Fruit fly (Drosophila melanogaster) whole organism: Measurements from ENCODE around the gene CG42588.

Experiments
- CG8478 ChIP-seq: fragments of >200 bp; optimal IDR thresholded peaks from 2 replicates; lab custom pipeline; 2018; ENCODE audit warnings: inconsistent platforms
- Dll ChIP-seq: fragments of >200 bp; optimal IDR thresholded peaks from 2 replicates; lab custom pipeline; 2017
- EcR ChIP-seq, 2 experiments: fragments of >200 bp; optimal IDR thresholded peaks; 2 replicates each; lab custom pipeline; 2017; ENCODE audit warnings: missing biosample characterization in 2 of 2, missing genetic modification characterization in 2 of 2, missing genetic modification reagents in 2 of 2
- pan ChIP-seq: fragments of >200 bp; optimal IDR thresholded peaks from 2 replicates; lab custom pipeline; 2017
- psq ChIP-seq: fragments of >200 bp; optimal IDR thresholded peaks from 2 replicates; lab custom pipeline; 2017
- usp ChIP-seq: fragments of >200 bp; optimal IDR thresholded peaks from 2 replicates; lab custom pipeline; 2017; ENCODE audit warnings: missing biosample characterization, missing genetic modification characterization, mixed read lengths

DNA sequence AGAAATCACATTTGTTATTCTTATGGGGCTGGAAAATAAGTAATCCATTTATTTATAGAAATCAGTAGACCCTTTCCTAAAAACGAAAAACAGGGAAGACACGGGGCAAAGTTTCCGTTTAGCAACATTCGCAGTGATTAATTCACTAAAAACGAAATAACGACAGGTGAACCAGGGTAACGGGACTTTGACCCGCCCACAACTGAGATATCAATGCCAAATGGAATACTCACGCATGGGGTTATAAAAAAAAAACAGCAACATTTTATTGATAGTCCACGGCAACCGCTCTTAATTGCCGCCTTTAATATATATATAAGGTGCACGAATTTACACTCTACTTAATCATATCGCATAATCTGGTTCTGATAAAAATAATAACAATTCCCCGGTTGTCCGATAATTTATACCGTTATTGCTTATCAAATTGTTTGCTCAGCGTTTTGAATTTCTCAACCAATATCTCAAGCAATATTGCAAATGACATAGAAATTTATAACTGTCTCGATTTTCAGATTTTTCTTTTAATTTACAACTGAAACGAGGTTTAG, 22.3 kb upstream of the CG42588 start:
- TF ChIP-seq pan (no peak), CG8478 (lab: Kevin White, UChicago) (no peak), Dll (no peak), psq (lab: Kevin White, UChicago) (no peak), usp (GFP tag; lab: Kevin White, UChicago) (no peak), EcR (GFP tag; optimal IDR thresholded peaks at IDR 0.05; lab: Kevin White, UChicago) (no peak)
